Fruit fly (Drosophila melanogaster) whole organism, prepupa: ENCODE measurements around the gene OXA1L.

Experiments
- CG11762 ChIP-seq: fragments of 200-800 bp; sonication (Bioruptor generic); optimal IDR thresholded peaks from 3 replicates; lab custom pipeline; 2016; ENCODE audit warnings: missing biosample characterization, missing genetic modification characterization; ENCODE audit not compliant: insufficient read depth
- CG15336 ChIP-seq: fragments of 200-800 bp; sonication (Bioruptor generic); IDR thresholded peaks from 2 replicates; pipeline ENCODE4 v1.3.6; 2022; ENCODE audit warnings: missing biosample characterization, missing genetic modification characterization
- CG34406 ChIP-seq: fragments of 200-800 bp; sonication (Bioruptor generic); optimal IDR thresholded peaks from 3 replicates; lab custom pipeline; 2016; ENCODE audit warnings: missing biosample characterization, missing genetic modification characterization
- CG4318 ChIP-seq: fragments of 200-800 bp; sonication (Bioruptor generic); optimal IDR thresholded peaks from 3 replicates; lab custom pipeline; 2017; ENCODE audit warnings: missing biosample characterization, mild to moderate bottlenecking, missing genetic modification characterization
- Gug ChIP-seq: fragments of 200-800 bp; sonication (Bioruptor generic); IDR thresholded peaks from 2 replicates; pipeline ENCODE4 v1.3.6; 2022; ENCODE audit warnings: missing biosample characterization, missing genetic modification characterization
- Lpt ChIP-seq: fragments of 200-800 bp; sonication (Bioruptor generic); optimal IDR thresholded peaks from 3 replicates; lab custom pipeline; 2016; ENCODE audit warnings: missing biosample characterization, missing genetic modification characterization
- fkh ChIP-seq: fragments of 200-800 bp; sonication (Bioruptor generic); optimal IDR thresholded peaks from 3 replicates; lab custom pipeline; 2017; ENCODE audit warnings: missing biosample characterization, mild to moderate bottlenecking, missing genetic modification characterization, moderate library complexity
- net ChIP-seq: fragments of 200-800 bp; sonication (Bioruptor generic); optimal IDR thresholded peaks from 3 replicates; lab custom pipeline; 2016; ENCODE audit warnings: missing biosample characterization, missing genetic modification characterization
- pdm3 ChIP-seq: fragments of 200-800 bp; sonication (Bioruptor generic); optimal IDR thresholded peaks from 3 replicates; lab custom pipeline; 2016; ENCODE audit warnings: missing biosample characterization, missing genetic modification characterization

DNA sequence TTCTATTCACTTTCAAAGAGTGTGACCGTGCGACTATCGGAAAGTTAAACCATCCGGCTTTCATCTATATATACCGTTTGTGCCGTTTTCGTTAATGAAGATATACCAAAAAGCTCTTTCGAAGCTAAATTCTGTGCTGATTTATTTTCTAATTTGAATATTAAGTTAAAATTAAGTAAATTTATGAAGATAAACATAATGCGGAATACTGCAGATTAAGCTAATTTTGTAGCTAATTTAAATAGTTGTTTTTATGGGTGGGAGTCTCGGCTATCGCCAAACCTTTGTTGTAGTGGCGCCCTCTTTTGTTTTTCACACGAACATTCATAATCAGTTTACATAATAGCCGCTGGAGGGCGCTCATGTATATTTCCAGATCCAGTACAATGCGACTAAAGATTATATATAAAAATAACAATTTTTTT is 12.8 kb upstream of the OXA1L start, which contains the start of gene Aps:
- TF ChIP-seq pdm3 = peak; percentile 32
- TF ChIP-seq CG15336 (GFP tag; lab: Robert Waterston, UW) = no peak
- no peak for TF ChIP-seq CG4318 (GFP tag; lab: Kevin White, UChicago)
- TF ChIP-seq net (GFP tag; lab: Kevin White, UChicago) = no peak
- no peak for TF ChIP-seq CG34406 (GFP tag; lab: Kevin White, UChicago)
- no peak for TF ChIP-seq fkh (GFP tag; lab: Kevin White, UChicago)
- TF ChIP-seq Lpt = no peak
- no peak for TF ChIP-seq CG11762 (GFP tag; lab: Kevin White, UChicago)
- TF ChIP-seq Gug (GFP tag; lab: Robert Waterston, UW) = no peak
